Worm (Caenorhabditis elegans): ENCODE measurements around the gene ZC412.3.

Gene ZC412.3

DNA sequence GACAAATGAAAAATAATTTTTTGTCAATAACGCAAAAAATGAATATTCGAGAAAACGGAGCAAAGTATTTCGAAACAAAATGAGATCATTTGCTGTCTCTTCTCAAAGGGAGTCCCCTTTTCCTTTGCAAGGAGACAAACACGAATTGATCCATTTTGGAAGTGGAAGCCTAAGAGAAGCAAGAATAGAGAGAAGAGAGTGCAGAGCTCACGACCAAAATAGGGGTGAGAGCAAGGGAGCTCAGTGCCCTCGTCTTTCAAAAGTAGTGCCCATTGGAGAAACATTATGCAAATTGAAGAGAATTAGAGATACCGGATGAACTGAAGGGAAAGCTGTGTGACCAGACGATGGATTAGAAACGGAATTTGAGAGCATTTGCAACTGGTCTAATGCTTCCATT is 20.1 kb downstream of the ZC412.3 start:
- no peak for TF ChIP-seq sptf-2 (GFP tag; optimal IDR thresholded peaks at IDR 0.05)
- no peak for TF ChIP-seq Y79H2A.3 (GFP tag; conservative IDR thresholded peaks at IDR 0.05)
- peak; percentile 52; the same call in 1 of the 2 replicates for TF ChIP-seq hmg-1.2 (GFP tag; IDR thresholded peaks at IDR 0.05)
- no peak for TF ChIP-seq F33H1.4 (GFP tag; IDR thresholded peaks at IDR 0.05)
- peak; percentile 24 for TF ChIP-seq ama-1 (optimal IDR thresholded peaks at IDR 0.05)
- no peak for TF ChIP-seq ama-1 (GFP tag; optimal IDR thresholded peaks at IDR 0.05)
- TF ChIP-seq cebp-1 (GFP tag; IDR thresholded peaks at IDR 0.05): no peak
- TF ChIP-seq cebp-1 (tag; optimal IDR thresholded peaks at IDR 0.05): peak; percentile 44
- no peak for TF ChIP-seq ztf-6 (GFP tag; IDR thresholded peaks at IDR 0.05)
- peak; percentile 19 for TF ChIP-seq chd-7 (tag; optimal IDR thresholded peaks at IDR 0.05)
- TF ChIP-seq unc-130 (GFP tag; optimal IDR thresholded peaks at IDR 0.05): no peak

DNA sequence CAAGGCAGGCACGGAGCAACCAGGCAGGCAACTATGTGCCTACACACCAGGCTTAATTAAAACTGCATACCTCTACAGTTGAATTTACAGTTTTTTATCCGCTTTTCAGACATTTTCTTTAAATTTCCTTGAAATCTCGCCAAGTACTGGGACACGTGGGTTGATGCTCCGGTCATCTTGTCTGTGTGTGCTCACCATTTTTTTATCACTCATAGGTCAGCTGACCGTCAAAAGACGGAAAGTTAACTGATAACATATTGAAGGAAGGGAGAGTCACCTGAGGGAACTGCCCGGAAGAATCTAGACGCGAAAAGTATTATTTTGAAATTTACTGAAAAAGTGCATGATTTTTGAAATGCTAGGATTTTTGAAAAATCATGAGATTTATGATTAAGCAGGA is 20.8 kb downstream of the ZC412.3 start:
- no peak for TF ChIP-seq ztf-25 (GFP tag; IDR thresholded peaks at IDR 0.05)
- TF ChIP-seq mes-4 (tag; optimal IDR thresholded peaks at IDR 0.05): no peak
- TF ChIP-seq ztf-26 (tag; optimal IDR thresholded peaks at IDR 0.05): no peak
- no peak for TF ChIP-seq mxl-1 (tag; optimal IDR thresholded peaks at IDR 0.05)
- peak; percentile 76 for TF ChIP-seq atf-7 (tag; optimal IDR thresholded peaks at IDR 0.05)
- TF ChIP-seq nfyb-1 (GFP tag; IDR thresholded peaks at IDR 0.05): peak; percentile 49; the same call in 1 of the 2 replicates
- no peak for TF ChIP-seq dpl-1 (GFP tag; optimal IDR thresholded peaks at IDR 0.05)
- no peak for TF ChIP-seq repo-1 (tag; optimal IDR thresholded peaks at IDR 0.05)
- no peak for TF ChIP-seq egl-18 (GFP tag; IDR thresholded peaks at IDR 0.05)
- TF ChIP-seq nfya-2 (GFP tag; IDR thresholded peaks at IDR 0.05): no peak
- no peak for TF ChIP-seq mel-28 (tag; optimal IDR thresholded peaks at IDR 0.05; ENCODE audit: borderline replicate concordance)
- peak; percentile 67 for TF ChIP-seq dox-1 (GFP tag; IDR thresholded peaks at IDR 0.05)
- peak; percentile 39 for TF ChIP-seq tbp1 (GFP tag; optimal IDR thresholded peaks at IDR 0.05)
- TF ChIP-seq snpc-1.3 (tag; optimal IDR thresholded peaks at IDR 0.05; ENCODE audit: insufficient read depth): no peak
- no peak for TF ChIP-seq sea-2 (GFP tag; IDR thresholded peaks at IDR 0.05)
- peak; percentile 37 for TF ChIP-seq nhr-90 (tag; optimal IDR thresholded peaks at IDR 0.05)
- TF ChIP-seq ztf-3 (GFP tag; optimal IDR thresholded peaks at IDR 0.05): peak; percentile 11
- TF ChIP-seq mcd-1 (GFP tag; IDR thresholded peaks at IDR 0.05): 0 out of 2 replicates have a peak, but pooled peaks have one; percentile 24
- no peak for TF ChIP-seq hmg-1.2 (GFP tag; IDR thresholded peaks at IDR 0.05)
- TF ChIP-seq akir-1 (GFP tag; optimal IDR thresholded peaks at IDR 0.05): no peak
- no peak for TF ChIP-seq him-1 (tag; optimal IDR thresholded peaks at IDR 0.05)
- TF ChIP-seq aptf-2 (GFP tag; conservative IDR thresholded peaks at IDR 0.05): no peak
- no peak for TF ChIP-seq ZK185.1 (tag; optimal IDR thresholded peaks at IDR 0.05; ENCODE audit: poor library complexity, severe bottlenecking)
- TF ChIP-seq nhr-80 (tag; optimal IDR thresholded peaks at IDR 0.05): peak; percentile 72
- no peak for TF ChIP-seq C17E4.6 (GFP tag; IDR thresholded peaks at IDR 0.05)
- no peak for TF ChIP-seq hlh-26 (GFP tag; conservative IDR thresholded peaks at IDR 0.05)
- TF ChIP-seq K12H6.12 (tag; optimal IDR thresholded peaks at IDR 0.05): no peak
- no peak for TF ChIP-seq ceh-91 (GFP tag; IDR thresholded peaks at IDR 0.05)
- no peak for TF ChIP-seq zfh-2 (GFP tag; conservative IDR thresholded peaks at IDR 0.05)
- peak; percentile 56 for TF ChIP-seq chd-7 (tag; optimal IDR thresholded peaks at IDR 0.05)
- TF ChIP-seq tlf-1 (GFP tag; optimal IDR thresholded peaks at IDR 0.05): no peak
- TF ChIP-seq pha-4 (tag; optimal IDR thresholded peaks at IDR 0.05): peak; percentile 82
- TF ChIP-seq B0336.3 (GFP tag; IDR thresholded peaks at IDR 0.05): 0 out of 2 replicates have a peak, but pooled peaks have one; percentile 20
- no peak for TF ChIP-seq T07F8.4 (tag; optimal IDR thresholded peaks at IDR 0.05)
- no peak for TF ChIP-seq F57A8.1 (GFP tag; optimal IDR thresholded peaks at IDR 0.05)
- no peak for TF ChIP-seq attf-6 (GFP tag; IDR thresholded peaks at IDR 0.05)
- TF ChIP-seq ets-4 (GFP tag; optimal IDR thresholded peaks at IDR 0.05): peak; percentile 62
- TF ChIP-seq F10E7.11 (tag; optimal IDR thresholded peaks at IDR 0.05): no peak
- TF ChIP-seq attf-3 (GFP tag; conservative IDR thresholded peaks at IDR 0.05): no peak
- TF ChIP-seq let-607 (tag; optimal IDR thresholded peaks at IDR 0.05): peak; percentile 14 to 49
